Fruit fly (Drosophila melanogaster) whole organism, embryonic: ENCODE data around the gene CG17660.
A peak's percentile ranks its signal among the peaks of the same experiment; 100 is the strongest.

Experiments used
- Ada2b ChIP-seq: fragments of 200-800 bp; sonication (Bioruptor generic); IDR thresholded peaks from 2 replicates; pipeline ENCODE4 v1.3.6; 2022; ENCODE audit warnings: missing biosample characterization, missing genetic modification characterization
- CG10654 ChIP-seq: fragments of 200-800 bp; sonication (Bioruptor generic); optimal IDR thresholded peaks from 2 replicates; lab custom pipeline; 2016; ENCODE audit warnings: missing biosample characterization, missing genetic modification characterization
- CG12391 ChIP-seq: fragments of 200-800 bp; sonication (Bioruptor generic); optimal IDR thresholded peaks from 3 replicates; lab custom pipeline; 2018; ENCODE audit warnings: missing biosample characterization, mild to moderate bottlenecking, missing genetic modification characterization, moderate library complexity
- CG13624 ChIP-seq: fragments of 200-800 bp; sonication (Bioruptor generic); optimal IDR thresholded peaks from 2 replicates; lab custom pipeline; 2016; ENCODE audit warnings: missing biosample characterization, missing genetic modification characterization
- CG13775 ChIP-seq: fragments of 200-800 bp; sonication (Bioruptor generic); optimal IDR thresholded peaks from 3 replicates; lab custom pipeline; 2017; ENCODE audit warnings: missing biosample characterization, mild to moderate bottlenecking, missing genetic modification characterization
- CG14050 ChIP-seq: fragments of 200-800 bp; sonication (Bioruptor generic); IDR thresholded peaks from 3 replicates; pipeline ENCODE4 v1.3.6; 2022; ENCODE audit warnings: missing biosample characterization, missing genetic modification characterization
- CG15601 ChIP-seq: fragments of 200-800 bp; sonication (Bioruptor generic); optimal IDR thresholded peaks from 3 replicates; lab custom pipeline; 2019; ENCODE audit warnings: missing biosample characterization, mild to moderate bottlenecking, missing genetic modification characterization, moderate library complexity
- CG17829 ChIP-seq: fragments of 200-800 bp; optimal IDR thresholded peaks from 2 replicates; lab custom pipeline; 2019; ENCODE audit warnings: missing biosample characterization, mild to moderate bottlenecking, missing genetic modification characterization, moderate library complexity
- CG18599 ChIP-seq: fragments of 200-800 bp; sonication (Bioruptor generic); optimal IDR thresholded peaks from 3 replicates; lab custom pipeline; 2017; ENCODE audit warnings: missing biosample characterization, missing genetic modification characterization, mild to moderate bottlenecking, moderate library complexity, missing genetic modification reagents
- CG2116 ChIP-seq: fragments of 200-800 bp; sonication (Bioruptor generic); optimal IDR thresholded peaks from 3 replicates; lab custom pipeline; 2018; ENCODE audit warnings: missing biosample characterization, mild to moderate bottlenecking, missing genetic modification characterization
- CG30403 ChIP-seq: fragments of 200-800 bp; sonication (Bioruptor generic); optimal IDR thresholded peaks from 3 replicates; lab custom pipeline; 2016; ENCODE audit warnings: missing biosample characterization, missing genetic modification characterization
- CG34376 ChIP-seq: fragments of 200-800 bp; sonication (Bioruptor generic); optimal IDR thresholded peaks from 2 replicates; lab custom pipeline; 2018; ENCODE audit warnings: missing biosample characterization, mild to moderate bottlenecking, missing genetic modification characterization
- CG6689 ChIP-seq: fragments of 200-800 bp; sonication (Bioruptor generic); IDR thresholded peaks from 2 replicates; pipeline ENCODE4 v1.3.6; 2022; ENCODE audit warnings: missing biosample characterization, missing genetic modification characterization
- CG7271 ChIP-seq: fragments of 200-800 bp; sonication (Bioruptor generic); optimal IDR thresholded peaks from 2 replicates; lab custom pipeline; 2018; ENCODE audit warnings: missing biosample characterization, mild to moderate bottlenecking, missing genetic modification characterization, moderate library complexity
- CG9876 ChIP-seq: fragments of 200-800 bp; sonication (Bioruptor generic); optimal IDR thresholded peaks from 2 replicates; lab custom pipeline; 2016; ENCODE audit warnings: missing biosample characterization, missing genetic modification characterization
- Camta ChIP-seq: fragments of 200-800 bp; sonication (Bioruptor generic); optimal IDR thresholded peaks from 2 replicates; lab custom pipeline; 2016; ENCODE audit warnings: missing biosample characterization, missing genetic modification characterization
- Doc3 ChIP-seq: fragments of 200-800 bp; sonication (Bioruptor generic); IDR thresholded peaks from 3 replicates; pipeline ENCODE4 v1.3.6; 2022; ENCODE audit warnings: missing biosample characterization, missing genetic modification characterization; ENCODE audit not compliant: partially characterized antibody
- Eip74EF ChIP-seq, 2 experiments: fragments of 200-800 bp in 1 of 2; fragments of >200 bp in 1 of 2; sonication (Bioruptor generic) in 1 of 2; optimal IDR thresholded peaks; 2 replicates each; lab custom pipeline; 2017 to 2019; ENCODE audit warnings: missing biosample characterization in 2 of 2, missing genetic modification characterization in 2 of 2, mild to moderate bottlenecking in 1 of 2, moderate library complexity in 1 of 2
- Hr3 ChIP-seq: fragments of 200-800 bp; sonication (Bioruptor generic); optimal IDR thresholded peaks from 3 replicates; lab custom pipeline; 2016; ENCODE audit warnings: missing biosample characterization, missing genetic modification characterization
- Hr78 ChIP-seq, 2 experiments: fragments of 200-800 bp in 1 of 2; fragments of >200 bp in 1 of 2; sonication (Bioruptor generic) in 1 of 2; optimal IDR thresholded peaks; 2 replicates each; lab custom pipeline; 2017 to 2019; ENCODE audit warnings: missing biosample characterization in 2 of 2, missing genetic modification characterization in 2 of 2, mild to moderate bottlenecking in 1 of 2, moderate library complexity in 1 of 2
- Mad ChIP-seq: fragments of 200-800 bp; sonication (Bioruptor generic); optimal IDR thresholded peaks from 2 replicates; lab custom pipeline; 2016; ENCODE audit warnings: missing biosample characterization, missing genetic modification characterization
- Mes4 ChIP-seq: fragments of 200-800 bp; sonication (Bioruptor generic); optimal IDR thresholded peaks from 2 replicates; lab custom pipeline; 2016; ENCODE audit warnings: missing biosample characterization, missing genetic modification characterization
- NC2α ChIP-seq: fragments of 200-800 bp; sonication (Bioruptor generic); optimal IDR thresholded peaks from 2 replicates; lab custom pipeline; 2016; ENCODE audit warnings: missing biosample characterization, missing genetic modification characterization
- Oli ChIP-seq: fragments of 200-800 bp; sonication (Bioruptor generic); optimal IDR thresholded peaks from 2 replicates; lab custom pipeline; 2018; ENCODE audit warnings: missing biosample characterization, mild to moderate bottlenecking, missing genetic modification characterization, moderate library complexity
- Scr ChIP-seq: fragments of 200-800 bp; sonication (Bioruptor generic); IDR thresholded peaks from 2 replicates; pipeline ENCODE4 v1.3.6; 2022; ENCODE audit warnings: missing biosample characterization, missing genetic modification characterization; ENCODE audit not compliant: partially characterized antibody
- Xrp1 ChIP-seq: fragments of 200-800 bp; sonication (Bioruptor generic); IDR thresholded peaks from 2 replicates; pipeline ENCODE4 v1.3.6; 2022; ENCODE audit warnings: missing biosample characterization, missing genetic modification characterization
- ab ChIP-seq: fragments of 200-800 bp; sonication (Bioruptor generic); optimal IDR thresholded peaks from 2 replicates; lab custom pipeline; 2016; ENCODE audit warnings: missing biosample characterization, missing genetic modification characterization
- abd-A ChIP-seq: fragments of 200-800 bp; sonication (Bioruptor generic); optimal IDR thresholded peaks from 3 replicates; lab custom pipeline; 2019; ENCODE audit warnings: missing biosample characterization, mild to moderate bottlenecking, missing genetic modification characterization, moderate library complexity
- ara ChIP-seq: fragments of 200-800 bp; sonication (Bioruptor generic); IDR thresholded peaks from 2 replicates; pipeline ENCODE4 v1.3.6; 2022; ENCODE audit warnings: missing biosample characterization, missing genetic modification characterization
- ase ChIP-seq: fragments of 200-800 bp; sonication (Bioruptor generic); IDR thresholded peaks from 3 replicates; pipeline ENCODE4 v1.3.6; 2022; ENCODE audit warnings: missing biosample characterization, missing genetic modification characterization
- bab2 ChIP-seq: fragments of 200-800 bp; sonication (Bioruptor generic); optimal IDR thresholded peaks from 2 replicates; lab custom pipeline; 2016; ENCODE audit warnings: missing biosample characterization, missing genetic modification characterization
- bbx ChIP-seq: fragments of 200-800 bp; sonication (Bioruptor generic); IDR thresholded peaks from 2 replicates; pipeline ENCODE4 v1.3.6; 2022; ENCODE audit warnings: missing biosample characterization, missing genetic modification characterization; ENCODE audit not compliant: partially characterized antibody
- chif ChIP-seq, 2 experiments: fragments of 200-800 bp; sonication (Bioruptor generic); optimal IDR thresholded peaks; 3 replicates each; lab custom pipeline; 2016; ENCODE audit warnings: missing biosample characterization in 2 of 2, missing genetic modification characterization in 2 of 2
- da ChIP-seq: fragments of 200-800 bp; sonication (Bioruptor generic); optimal IDR thresholded peaks from 2 replicates; lab custom pipeline; 2016; ENCODE audit warnings: missing biosample characterization, missing genetic modification characterization
- dmrt99B ChIP-seq: fragments of 200-800 bp; sonication (Bioruptor generic); optimal IDR thresholded peaks from 2 replicates; lab custom pipeline; 2018; ENCODE audit warnings: missing biosample characterization, mild to moderate bottlenecking, missing genetic modification characterization, moderate library complexity
- dpn ChIP-seq, 2 experiments: fragments of 200-800 bp; sonication (Bioruptor generic); optimal IDR thresholded peaks; 3 replicates each; lab custom pipeline; 2016; ENCODE audit warnings: missing biosample characterization in 2 of 2, missing genetic modification characterization in 2 of 2
- gt ChIP-seq: fragments of 200-800 bp; sonication (Bioruptor generic); IDR thresholded peaks from 2 replicates; pipeline ENCODE4 v1.3.6; 2022; ENCODE audit warnings: missing biosample characterization, missing genetic modification characterization
- ken ChIP-seq: fragments of 200-800 bp; sonication (Bioruptor generic); IDR thresholded peaks from 3 replicates; pipeline ENCODE4 v1.3.6; 2022; ENCODE audit warnings: missing biosample characterization, missing genetic modification characterization
- lilli ChIP-seq: fragments of 200-800 bp; sonication (Bioruptor generic); optimal IDR thresholded peaks from 3 replicates; lab custom pipeline; 2016; ENCODE audit warnings: missing biosample characterization, missing genetic modification characterization
- lov ChIP-seq, 2 experiments: fragments of 200-800 bp in 1 of 2; fragments of >200 bp in 1 of 2; sonication (Bioruptor generic) in 1 of 2; IDR thresholded peaks in 1 of 2; optimal IDR thresholded peaks in 1 of 2; 2 replicates in 1 of 2; 3 replicates in 1 of 2; pipeline versions ENCODE4 v1.3.6 to Lab custom; 2017 to 2022; ENCODE audit warnings: missing biosample characterization in 1 of 2, missing genetic modification characterization in 1 of 2
- nmo ChIP-seq: fragments of 200-800 bp; sonication (Bioruptor generic); optimal IDR thresholded peaks from 2 replicates; lab custom pipeline; 2018; ENCODE audit warnings: missing biosample characterization, mild to moderate bottlenecking, missing genetic modification characterization, moderate library complexity
- oc ChIP-seq: fragments of 200-800 bp; sonication (Bioruptor generic); optimal IDR thresholded peaks from 2 replicates; lab custom pipeline; 2018; ENCODE audit warnings: missing biosample characterization, mild to moderate bottlenecking, missing genetic modification characterization, moderate library complexity
- pan ChIP-seq, 4 experiments: fragments of >200 bp in 3 of 4; fragments of 200-800 bp in 1 of 4; sonication (Bioruptor generic) in 1 of 4; optimal IDR thresholded peaks in 3 of 4; IDR thresholded peaks in 1 of 4; 2 replicates each; pipeline versions ENCODE4 v1.3.6 to Lab custom; 2017 to 2022; ENCODE audit warnings: missing biosample characterization in 2 of 4, missing genetic modification characterization in 2 of 4, mixed read lengths in 1 of 4
- psq ChIP-seq: fragments of 200-800 bp; sonication (Bioruptor generic); optimal IDR thresholded peaks from 2 replicates; lab custom pipeline; 2017; ENCODE audit warnings: missing biosample characterization, missing genetic modification characterization
- rib ChIP-seq: fragments of 200-800 bp; sonication (Bioruptor generic); IDR thresholded peaks from 2 replicates; pipeline ENCODE4 v1.3.6; 2022; ENCODE audit warnings: missing biosample characterization, missing genetic modification characterization
- sens ChIP-seq: fragments of 200-800 bp; sonication (Bioruptor generic); peaks from one replicate; lab custom pipeline; 2016; ENCODE audit warnings: missing biosample characterization, missing genetic modification characterization
- sima ChIP-seq: fragments of 200-800 bp; sonication (Bioruptor generic); optimal IDR thresholded peaks from 2 replicates; lab custom pipeline; 2016; ENCODE audit warnings: missing biosample characterization, missing genetic modification characterization
- unc-4 ChIP-seq: fragments of 200-800 bp; sonication (Bioruptor generic); IDR thresholded peaks from 2 replicates; pipeline ENCODE4 v1.3.6; 2022; ENCODE audit warnings: missing biosample characterization, missing genetic modification characterization; ENCODE audit not compliant: partially characterized antibody
- vnd ChIP-seq: fragments of 200-800 bp; sonication (Bioruptor generic); IDR thresholded peaks from 3 replicates; pipeline ENCODE4 v1.3.6; 2022; ENCODE audit warnings: missing biosample characterization, missing genetic modification characterization; ENCODE audit not compliant: partially characterized antibody
- wor ChIP-seq: fragments of 200-800 bp; sonication (Bioruptor generic); IDR thresholded peaks from 2 replicates; pipeline ENCODE4 v1.3.6; 2022; ENCODE audit warnings: missing biosample characterization, missing genetic modification characterization

CG17660 gene

dm6 chr2L:1738054-1738453 is 27.8 kb upstream of the CG17660 start (continued):
- TF ChIP-seq CG7271 (no peak), Ada2b (GFP tag; lab: Robert Waterston, UW) (no peak), ken (GFP tag; lab: Robert Waterston, UW) (no peak), lov (optimal IDR thresholded peaks at IDR 0.05; lab: Kevin White, UChicago) (no peak), lov (GFP tag; IDR thresholded peaks at IDR 0.05; lab: Robert Waterston, UW) (no peak), nmo (GFP tag; lab: Kevin White, UChicago) (peak; percentile 31), bbx (GFP tag; lab: Robert Waterston, UW) (no peak), CG10654 (GFP tag; lab: Kevin White, UChicago) (no peak), Mad (GFP tag; lab: Kevin White, UChicago) (no peak), CG34376 (GFP tag; lab: Kevin White, UChicago) (no peak), sima (GFP tag; lab: Kevin White, UChicago) (no peak), Camta (GFP tag; lab: Kevin White, UChicago) (no peak), CG13624 (GFP tag; lab: Kevin White, UChicago) (no peak), wor (no peak), CG14050 (no peak), CG18599 (no peak), Hr3 (GFP tag; lab: Kevin White, UChicago) (peak; percentile 7), dpn (GFP tag; optimal IDR thresholded peaks at IDR 0.05; lab: Kevin White, UChicago) (peak in 1 of 2 experiments; percentile 4), Xrp1 (GFP tag; lab: Robert Waterston, UW) (peak; percentile 30; the same call in 1 of the 2 replicates), sens (GFP tag; lab: Kevin White, UChicago) (peak; percentile 51), CG30403 (GFP tag; lab: Kevin White, UChicago) (no peak), lilli (GFP tag; lab: Kevin White, UChicago) (no peak), Scr (no peak), Oli (tag; lab: Kevin White, UChicago) (peak; percentile 23), Eip74EF (GFP tag; optimal IDR thresholded peaks at IDR 0.05; lab: Kevin White, UChicago) (no peak), ab (GFP tag; lab: Kevin White, UChicago) (no peak), unc-4 (no peak), vnd (no peak), rib (no peak), CG15601 (tag; lab: Kevin White, UChicago) (peak; percentile 75), gt (GFP tag; lab: Robert Waterston, UW) (no peak), Doc3 (GFP tag; lab: Robert Waterston, UW) (no peak), CG17829 (tag; lab: Kevin White, UChicago) (peak; percentile 20), Mes4 (GFP tag; lab: Kevin White, UChicago) (no peak), NC2α (GFP tag; lab: Kevin White, UChicago) (no peak), dmrt99B (tag; lab: Kevin White, UChicago) (peak; percentile 7), da (GFP tag; lab: Kevin White, UChicago) (no peak), CG13775 (GFP tag; lab: Kevin White, UChicago) (no peak), pan (optimal IDR thresholded peaks at IDR 0.05; lab: Kevin White, UChicago) (no peak), pan (GFP tag; optimal IDR thresholded peaks at IDR 0.05 in 1 of 2, IDR thresholded peaks at IDR 0.05 in 1 of 2) (peak in 1 of 2 experiments; percentile 20), CG12391 (peak; percentile 33), Hr78 (GFP tag; optimal IDR thresholded peaks at IDR 0.05; lab: Kevin White, UChicago) (peak in 1 of 2 experiments; percentile 57), CG2116 (GFP tag; lab: Kevin White, UChicago) (no peak), oc (tag; lab: Kevin White, UChicago) (peak; percentile 55), ara (GFP tag; lab: Robert Waterston, UW) (no peak), ase (no peak), chif (GFP tag; optimal IDR thresholded peaks at IDR 0.05; lab: Kevin White, UChicago) (no peak), abd-A (tag; lab: Kevin White, UChicago) (no peak), CG6689 (GFP tag; lab: Robert Waterston, UW) (0 out of 2 replicates have a peak, but pooled peaks have one; percentile 13), psq (GFP tag; lab: Kevin White, UChicago) (no peak), bab2 (GFP tag; lab: Kevin White, UChicago) (no peak), CG9876 (GFP tag; lab: Kevin White, UChicago) (no peak)
